Fruit fly (Drosophila melanogaster): Measurements from ENCODE around the gene Pmi.
A peak's percentile ranks its signal among the peaks of the same experiment; 100 is the strongest.

Gene Pmi

DNA sequence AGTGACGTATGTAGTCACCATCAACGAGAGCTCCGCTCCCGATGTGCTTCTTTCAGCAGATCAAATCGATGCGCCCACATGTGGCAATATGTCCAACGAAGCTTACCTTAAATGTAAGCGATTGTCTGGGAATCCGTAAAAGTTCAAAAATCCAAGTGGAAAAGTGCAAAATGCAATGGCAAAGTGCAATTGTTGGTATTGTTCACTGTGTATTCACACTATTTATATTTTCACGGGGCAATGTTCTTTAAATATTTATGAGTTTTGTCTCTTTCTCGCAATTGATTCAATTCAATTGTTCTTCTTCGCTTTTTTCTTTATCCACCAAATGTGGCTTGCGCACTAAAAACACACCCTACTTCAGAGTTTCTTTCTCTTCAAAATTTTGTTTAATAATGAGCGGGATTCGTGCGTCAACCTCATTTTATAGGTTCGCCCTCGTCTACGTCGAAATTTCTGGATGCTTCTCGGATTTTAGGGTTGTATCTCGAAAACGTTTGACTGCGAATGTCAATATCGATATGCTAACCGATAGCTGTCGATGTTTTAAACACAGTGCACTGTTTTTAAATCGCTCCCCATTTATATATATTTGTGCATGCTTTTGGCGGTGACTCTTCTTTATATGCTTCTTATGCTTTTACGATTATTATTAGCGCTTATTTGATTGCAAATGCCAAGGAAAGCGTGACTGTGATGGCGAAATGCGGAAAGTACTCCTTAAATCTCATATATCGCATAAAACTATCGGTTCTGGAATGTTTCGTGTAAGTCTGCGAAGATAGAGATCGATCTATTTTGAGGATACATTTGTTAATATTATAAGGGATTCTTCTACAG, 27.9 kb upstream of the Pmi start, which contains the start of gene DnaJ-1 (continued):
- no peak for TF ChIP-seq Poxn (GFP tag; IDR thresholded peaks at IDR 0.05)
- no peak for TF ChIP-seq al (GFP tag; IDR thresholded peaks at IDR 0.05)
- no peak for TF ChIP-seq Chrac-16 (GFP tag; optimal IDR thresholded peaks at IDR 0.05)
- peak; percentile 26; the same call in 1 of the 2 replicates for TF ChIP-seq chm (GFP tag; IDR thresholded peaks at IDR 0.05)
- no peak for TF ChIP-seq CG9609 (GFP tag; optimal IDR thresholded peaks at IDR 0.05)
- TF ChIP-seq fu2 (GFP tag; optimal IDR thresholded peaks at IDR 0.05), result peak; percentile 30
- TF ChIP-seq Nf-YC (tag; optimal IDR thresholded peaks at IDR 0.05), result peak; percentile 13
- peak; percentile 15 for TF ChIP-seq CTCF (GFP tag; optimal IDR thresholded peaks at IDR 0.05)
- no peak for TF ChIP-seq CG31224 (GFP tag; IDR thresholded peaks at IDR 0.05)
- TF ChIP-seq dysf (GFP tag; IDR thresholded peaks at IDR 0.05), result no peak
- TF ChIP-seq wor (GFP tag; IDR thresholded peaks at IDR 0.05), result no peak
- peak; percentile 70 for TF ChIP-seq Dref (GFP tag; IDR thresholded peaks at IDR 0.05)
- TF ChIP-seq E2f2 (GFP tag; IDR thresholded peaks at IDR 0.05), result peak; percentile 85
- TF ChIP-seq Hsf (GFP tag; optimal IDR thresholded peaks at IDR 0.05), result peak; percentile 64
- TF ChIP-seq CG34422 (GFP tag; IDR thresholded peaks at IDR 0.05), result no peak; the same call in 2 of the 3 replicates
- no peak for TF ChIP-seq CG11723 (GFP tag; optimal IDR thresholded peaks at IDR 0.05)
- TF ChIP-seq CG7556 (GFP tag; optimal IDR thresholded peaks at IDR 0.05), result peak; percentile 35
- no peak for TF ChIP-seq tio (GFP tag; optimal IDR thresholded peaks at IDR 0.05)
- TF ChIP-seq CG31365 (tag; optimal IDR thresholded peaks at IDR 0.05), result no peak
- no peak for TF ChIP-seq fd102C (GFP tag; optimal IDR thresholded peaks at IDR 0.05)
- TF ChIP-seq Ada2b (GFP tag; IDR thresholded peaks at IDR 0.05), result no peak
- no peak for TF ChIP-seq CG9817 (tag; optimal IDR thresholded peaks at IDR 0.05)
- TF ChIP-seq CG2120 (GFP tag; optimal IDR thresholded peaks at IDR 0.05), result peak; percentile 30
- TF ChIP-seq HLH4C (GFP tag; IDR thresholded peaks at IDR 0.05; ENCODE audit: partially characterized antibody), result peak; percentile 96
- TF ChIP-seq tll (GFP tag; optimal IDR thresholded peaks at IDR 0.05), result no peak
- TF ChIP-seq CrebB (tag; optimal IDR thresholded peaks at IDR 0.05), result peak; percentile 30
- TF ChIP-seq salm (tag; optimal IDR thresholded peaks at IDR 0.05), result peak; percentile 19
- no peak for TF ChIP-seq CG12219 (GFP tag; optimal IDR thresholded peaks at IDR 0.05)
- TF ChIP-seq gcm (GFP tag; optimal IDR thresholded peaks at IDR 0.05), result peak; percentile 22
- TF ChIP-seq lab (GFP tag; optimal IDR thresholded peaks at IDR 0.05), result peak; percentile 50
- TF ChIP-seq CG43689 (GFP tag; IDR thresholded peaks at IDR 0.05), result no peak
- TF ChIP-seq scrt (GFP tag; optimal IDR thresholded peaks at IDR 0.05), result peak; percentile 68
- TF ChIP-seq CG9797 (GFP tag; optimal IDR thresholded peaks at IDR 0.05), result peak; percentile 54
- TF ChIP-seq bigmax (GFP tag; optimal IDR thresholded peaks at IDR 0.05), result peak; percentile 53
- TF ChIP-seq Sin3A (optimal IDR thresholded peaks at IDR 0.05), result peak; percentile 95
- TF ChIP-seq CG1602 (GFP tag; optimal IDR thresholded peaks at IDR 0.05), result no peak
- peak; percentile 41 for TF ChIP-seq CG15269 (tag; optimal IDR thresholded peaks at IDR 0.05)
- TF ChIP-seq CG31388 (GFP tag; optimal IDR thresholded peaks at IDR 0.05), result no peak
- peak; percentile 40 for TF ChIP-seq BtbVII (GFP tag; optimal IDR thresholded peaks at IDR 0.05)
- no peak for TF ChIP-seq klu (GFP tag; IDR thresholded peaks at IDR 0.05)
- no peak for TF ChIP-seq Rx (GFP tag; IDR thresholded peaks at IDR 0.05)
- TF ChIP-seq CG8765 (GFP tag; IDR thresholded peaks at IDR 0.05), result no peak
- no peak for TF ChIP-seq TFAM (GFP tag; optimal IDR thresholded peaks at IDR 0.05)
- no peak for TF ChIP-seq tup (GFP tag; optimal IDR thresholded peaks at IDR 0.05)
- TF ChIP-seq CG11093 (GFP tag; IDR thresholded peaks at IDR 0.05), result no peak
- no peak for TF ChIP-seq schlank (tag; optimal IDR thresholded peaks at IDR 0.05)
- TF ChIP-seq H15 (GFP tag; IDR thresholded peaks at IDR 0.05), result no peak
- no peak for TF ChIP-seq cato (GFP tag; optimal IDR thresholded peaks at IDR 0.05; ENCODE audit: borderline replicate concordance)
- no peak for TF ChIP-seq bowl (GFP tag; IDR thresholded peaks at IDR 0.05)
- no peak for TF ChIP-seq Neu2 (GFP tag; optimal IDR thresholded peaks at IDR 0.05; ENCODE audit: borderline replicate concordance)
- no peak for TF ChIP-seq Camta (GFP tag; optimal IDR thresholded peaks at IDR 0.05)

Measured in whole organism, embryonic.